Worm (Caenorhabditis elegans): Measurements from ENCODE around the gene Y24D9B.1.

Y24D9B.1 gene

ce11 chrIV:4290472-4290871 lies 26.7 kb upstream of the Y24D9B.1 start, which contains the start of gene dct-7:
Gene dct-7, minus strand, starts transcription at chrIV:4290572.
- peak; percentile 11 for TF ChIP-seq nhr-48 (tag; optimal IDR thresholded peaks at IDR 0.05)
- TF ChIP-seq ZK337.2 (GFP tag; IDR thresholded peaks at IDR 0.05) = no peak

- TF ChIP-seq ztf-11 (tag; optimal IDR thresholded peaks at IDR 0.05) = no peak
- TF ChIP-seq Y48G9A.11 (GFP tag; IDR thresholded peaks at IDR 0.05) = no peak
- TF ChIP-seq nhr-25 (tag; optimal IDR thresholded peaks at IDR 0.05; ENCODE audit: borderline replicate concordance, insufficient read depth) = no peak
- no peak for TF ChIP-seq hlh-11 (tag; optimal IDR thresholded peaks at IDR 0.05)
- TF ChIP-seq tag-97 (GFP tag; IDR thresholded peaks at IDR 0.05) = no peak
- TF ChIP-seq attf-4 (tag; optimal IDR thresholded peaks at IDR 0.05) = no peak
- TF ChIP-seq nhr-77 (tag; optimal IDR thresholded peaks at IDR 0.05) = no peak
These were observed 26.0 kb upstream of the Y24D9B.1 start, which contains the start of gene F15E6.4 for ce11 chrIV:4291174-4291573. Gene F15E6.4, plus strand, starts transcription at chrIV:4291474.

- TF ChIP-seq ctbp-1 (GFP tag; IDR thresholded peaks at IDR 0.05) (no peak), ZK546.5 (tag; optimal IDR thresholded peaks at IDR 0.05) (no peak), nhr-25 (tag; optimal IDR thresholded peaks at IDR 0.05; ENCODE audit: borderline replicate concordance, insufficient read depth) (no peak), nhr-10 (tag; optimal IDR thresholded peaks at IDR 0.05) (no peak), lsy-2 (tag; optimal IDR thresholded peaks at IDR 0.05) (no peak), nhr-76 (tag; optimal IDR thresholded peaks at IDR 0.05) (no peak), php-3 (GFP tag; IDR thresholded peaks at IDR 0.05) (no peak), F49E8.2 (tag; optimal IDR thresholded peaks at IDR 0.05; ENCODE audit: borderline replicate concordance) (no peak), Y5F2A.4 (GFP tag; optimal IDR thresholded peaks at IDR 0.05) (no peak), saeg-2 (GFP tag; IDR thresholded peaks at IDR 0.05) (no peak), T26A8.4 (GFP tag; IDR thresholded peaks at IDR 0.05) (no peak), hif-1 (tag; optimal IDR thresholded peaks at IDR 0.05) (no peak), dmd-6 (GFP tag; IDR thresholded peaks at IDR 0.05) (no peak)
These were observed 24.6 kb upstream of the Y24D9B.1 start, which contains the start of gene F15E6.10 for ce11 chrIV:4292569-4292968. Gene F15E6.10, plus strand, starts transcription at chrIV:4292869.

- TF ChIP-seq zip-11 (GFP tag; IDR thresholded peaks at IDR 0.05) = no peak
- no peak for TF ChIP-seq F26F4.8 (GFP tag; conservative IDR thresholded peaks at IDR 0.05)
- peak; percentile 52 for TF ChIP-seq dve-1 (tag; optimal IDR thresholded peaks at IDR 0.05; ENCODE audit: insufficient read depth)
- no peak for TF ChIP-seq ceh-62 (tag; optimal IDR thresholded peaks at IDR 0.05)
- no peak for TF ChIP-seq nhr-10 (tag; optimal IDR thresholded peaks at IDR 0.05)
- TF ChIP-seq nhr-11 (tag; optimal IDR thresholded peaks at IDR 0.05) = peak; percentile 34
- TF ChIP-seq mes-2 (tag; optimal IDR thresholded peaks at IDR 0.05; ENCODE audit: poor library complexity, severe bottlenecking) = no peak
- no peak for TF ChIP-seq ceh-82 (tag; optimal IDR thresholded peaks at IDR 0.05)
- peak; percentile 65 for TF ChIP-seq nhr-102 (tag; optimal IDR thresholded peaks at IDR 0.05)
- TF ChIP-seq lim-7 (GFP tag; IDR thresholded peaks at IDR 0.05) = no peak
- no peak for TF ChIP-seq nhr-25 (tag; optimal IDR thresholded peaks at IDR 0.05; ENCODE audit: borderline replicate concordance, insufficient read depth)
- no peak for TF ChIP-seq ceh-32 (tag; optimal IDR thresholded peaks at IDR 0.05; ENCODE audit: poor library complexity)
- TF ChIP-seq fkh-10 (GFP tag; optimal IDR thresholded peaks at IDR 0.05) = no peak
- no peak for TF ChIP-seq php-3 (GFP tag; IDR thresholded peaks at IDR 0.05)
- TF ChIP-seq skn-1 (tag; optimal IDR thresholded peaks at IDR 0.05) = no peak
- TF ChIP-seq dmd-8 (GFP tag; IDR thresholded peaks at IDR 0.05) = no peak
- no peak for TF ChIP-seq daf-16 (GFP tag; optimal IDR thresholded peaks at IDR 0.05)
- no peak for TF ChIP-seq daf-16 (tag; optimal IDR thresholded peaks at IDR 0.05)
- no peak for TF ChIP-seq egl-27 (tag; optimal IDR thresholded peaks at IDR 0.05)
- TF ChIP-seq spr-1 (tag; optimal IDR thresholded peaks at IDR 0.05) = no peak
- TF ChIP-seq ZK337.2 (GFP tag; IDR thresholded peaks at IDR 0.05) = no peak
- TF ChIP-seq dmd-9 (GFP tag; IDR thresholded peaks at IDR 0.05) = no peak
- TF ChIP-seq nhr-41 (GFP tag; IDR thresholded peaks at IDR 0.05) = no peak
- no peak for TF ChIP-seq ZK546.5 (tag; optimal IDR thresholded peaks at IDR 0.05)
- TF ChIP-seq fos-1 (tag; optimal IDR thresholded peaks at IDR 0.05) = no peak
- no peak for TF ChIP-seq zfp-3 (GFP tag; conservative IDR thresholded peaks at IDR 0.05)
- no peak for TF ChIP-seq tra-1 (GFP tag; IDR thresholded peaks at IDR 0.05)
- no peak for TF ChIP-seq lin-15B (tag; optimal IDR thresholded peaks at IDR 0.05)
- no peak for TF ChIP-seq madf-5 (GFP tag; IDR thresholded peaks at IDR 0.05)
- TF ChIP-seq hlh-30 (tag; optimal IDR thresholded peaks at IDR 0.05; ENCODE audit: insufficient read depth) = peak; percentile 78
- TF ChIP-seq Y5F2A.4 (GFP tag; optimal IDR thresholded peaks at IDR 0.05) = no peak
These were observed 22.6 kb upstream of the Y24D9B.1 start, which contains the start of gene F15E6.3 for ce11 chrIV:4294552-4294951. Gene F15E6.3, plus strand, starts transcription at chrIV:4294895.

All from whole organism, L4 larva.